ENCODE assay signal across 2 fruit fly cellular contexts in the genomic region with DNA sequence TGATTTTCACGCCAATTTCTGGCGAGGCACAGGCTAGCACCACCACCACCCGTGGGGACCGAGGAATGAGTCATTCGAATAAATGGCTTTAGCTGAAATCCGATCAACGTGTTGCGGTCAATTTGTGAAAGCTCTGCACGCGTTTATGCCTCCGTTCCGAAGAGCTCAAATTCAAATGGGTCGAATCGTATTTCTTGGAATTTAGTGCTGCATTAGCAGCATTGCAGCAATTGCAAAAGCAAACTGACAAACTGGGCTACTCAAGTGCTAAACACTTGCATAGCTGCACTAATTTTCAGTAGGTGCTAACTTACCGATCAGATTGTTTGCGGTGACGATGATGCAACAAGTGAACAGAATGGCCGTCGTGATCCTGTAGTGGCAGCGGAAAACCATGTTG.
TF ChIP-seq lines count a peak whose summit lies in the region.

No protein-coding gene starts in this region.

TF ChIP-seq in whole organism, adult, 20 proteins besides CTCF, POLR2A, EP300 and RAD21:
- TF ChIP-seq CG7101 (tag; optimal IDR thresholded peaks at IDR 0.05; lab: Kevin White, UChicago) (no peak), tj (GFP tag; optimal IDR thresholded peaks at IDR 0.05; lab: Kevin White, UChicago) (peak; percentile 92), Hr96 (GFP tag; optimal IDR thresholded peaks at IDR 0.05; lab: Kevin White, UChicago) (no peak), ovo (GFP tag; optimal IDR thresholded peaks at IDR 0.05; lab: Kevin White, UChicago) (no peak)

TF ChIP-seq in whole organism, pupa, 21 proteins besides CTCF, POLR2A, EP300 and RAD21:
- TF ChIP-seq CG4496 (GFP tag; IDR thresholded peaks at IDR 0.05; lab: Robert Waterston, UW), result 0 out of 3 replicates have a peak, but pooled peaks have one; percentile 8
- no peak for TF ChIP-seq CG9948 (tag; optimal IDR thresholded peaks at IDR 0.05; lab: Kevin White, UChicago)
